Fruit fly (Drosophila melanogaster) whole organism, embryonic: ENCODE results near the gene dind.
A peak's percentile ranks its signal among the peaks of the same experiment; 100 is the strongest.

Experiments
- Antp ChIP-seq: fragments of 200-800 bp; sonication (Bioruptor generic); optimal IDR thresholded peaks from 3 replicates; lab custom pipeline; 2016; ENCODE audit warnings: missing biosample characterization, missing genetic modification characterization
- Bgb ChIP-seq: fragments of 200-800 bp; sonication (Bioruptor generic); IDR thresholded peaks from 2 replicates; pipeline ENCODE4 v1.3.6; 2022; ENCODE audit warnings: missing biosample characterization, missing genetic modification characterization; ENCODE audit not compliant: partially characterized antibody
- Bteb2 ChIP-seq: fragments of 200-800 bp; sonication (Bioruptor generic); optimal IDR thresholded peaks from 2 replicates; lab custom pipeline; 2016; ENCODE audit warnings: missing biosample characterization, missing genetic modification characterization
- CG10462 ChIP-seq: fragments of 200-800 bp; sonication (Bioruptor generic); optimal IDR thresholded peaks from 2 replicates; lab custom pipeline; 2016; ENCODE audit warnings: missing biosample characterization, missing genetic modification characterization
- CG11085 ChIP-seq: fragments of 200-800 bp; sonication (Bioruptor generic); IDR thresholded peaks from 2 replicates; pipeline ENCODE4 v1.3.6; 2022; ENCODE audit warnings: missing biosample characterization, missing genetic modification characterization
- CG11504 ChIP-seq: fragments of 200-800 bp; sonication (Bioruptor generic); optimal IDR thresholded peaks from 3 replicates; lab custom pipeline; 2019; ENCODE audit warnings: missing biosample characterization, mild to moderate bottlenecking, missing genetic modification characterization, moderate library complexity
- CG12659 ChIP-seq: fragments of 200-800 bp; sonication (Bioruptor generic); optimal IDR thresholded peaks from 3 replicates; lab custom pipeline; 2017; ENCODE audit warnings: mild to moderate bottlenecking, missing biosample characterization, missing genetic modification reagents, missing genetic modification characterization
- CG12769 ChIP-seq: fragments of 200-800 bp; sonication (Bioruptor generic); optimal IDR thresholded peaks from 2 replicates; lab custom pipeline; 2019; ENCODE audit warnings: missing biosample characterization, mild to moderate bottlenecking, missing genetic modification characterization, moderate library complexity
- CG13287 ChIP-seq: fragments of 200-800 bp; sonication (Bioruptor generic); IDR thresholded peaks from 2 replicates; pipeline ENCODE4 v1.3.6; 2022; ENCODE audit warnings: missing biosample characterization, missing genetic modification characterization; ENCODE audit not compliant: partially characterized antibody
- CG13296 ChIP-seq: fragments of 200-800 bp; sonication (Bioruptor generic); optimal IDR thresholded peaks from 3 replicates; lab custom pipeline; 2018; ENCODE audit warnings: missing biosample characterization, mild to moderate bottlenecking, missing genetic modification characterization
- CG13424 ChIP-seq: fragments of 200-800 bp; sonication (Bioruptor generic); optimal IDR thresholded peaks from 2 replicates; lab custom pipeline; 2019; ENCODE audit warnings: missing biosample characterization, mild to moderate bottlenecking, missing genetic modification characterization, moderate library complexity
- CG16813 ChIP-seq: fragments of 200-800 bp; sonication (Bioruptor generic); IDR thresholded peaks from 3 replicates; pipeline ENCODE4 v1.3.6; 2022; ENCODE audit warnings: missing biosample characterization, missing genetic modification characterization; ENCODE audit not compliant: partially characterized antibody
- CG17186 ChIP-seq: fragments of 200-800 bp; sonication (Bioruptor generic); optimal IDR thresholded peaks from 3 replicates; lab custom pipeline; 2017; ENCODE audit warnings: missing biosample characterization, missing genetic modification reagents, missing genetic modification characterization
- CG18476 ChIP-seq: fragments of 200-800 bp; sonication (Bioruptor generic); optimal IDR thresholded peaks from 2 replicates; lab custom pipeline; 2016; ENCODE audit warnings: missing biosample characterization, mild to moderate bottlenecking, missing genetic modification characterization
- CG30020 ChIP-seq: fragments of 200-800 bp; optimal IDR thresholded peaks from 2 replicates; lab custom pipeline; 2019; ENCODE audit warnings: missing biosample characterization, mild to moderate bottlenecking, missing genetic modification characterization, moderate library complexity
- CG34422 ChIP-seq: fragments of 200-800 bp; sonication (Bioruptor generic); IDR thresholded peaks from 3 replicates; pipeline ENCODE4 v1.3.6; 2022; ENCODE audit warnings: missing biosample characterization, missing genetic modification characterization
- CG3726 ChIP-seq: fragments of 200-800 bp; sonication (Bioruptor generic); IDR thresholded peaks from 3 replicates; pipeline ENCODE4, ENCODE4 v1.3.6; 2022; ENCODE audit warnings: missing biosample characterization, missing genetic modification characterization
- CG3995 ChIP-seq: fragments of 200-800 bp; sonication (Bioruptor generic); optimal IDR thresholded peaks from 3 replicates; lab custom pipeline; 2016; ENCODE audit warnings: missing biosample characterization, missing genetic modification characterization
- CG4282 ChIP-seq: fragments of 200-800 bp; sonication (Bioruptor generic); optimal IDR thresholded peaks from 2 replicates; lab custom pipeline; 2016; ENCODE audit warnings: missing biosample characterization, missing genetic modification characterization
- CG4424 ChIP-seq: fragments of 200-800 bp; sonication (Bioruptor generic); optimal IDR thresholded peaks from 3 replicates; lab custom pipeline; 2016; ENCODE audit warnings: missing biosample characterization, missing genetic modification characterization
- CG6689 ChIP-seq: fragments of 200-800 bp; sonication (Bioruptor generic); IDR thresholded peaks from 2 replicates; pipeline ENCODE4 v1.3.6; 2022; ENCODE audit warnings: missing biosample characterization, missing genetic modification characterization
- CG6854 ChIP-seq: fragments of 200-800 bp; sonication (Bioruptor generic); optimal IDR thresholded peaks from 3 replicates; lab custom pipeline; 2017; ENCODE audit warnings: missing biosample characterization, mild to moderate bottlenecking, missing genetic modification characterization
- CG7839 ChIP-seq: fragments of 200-800 bp; sonication (Bioruptor generic); optimal IDR thresholded peaks from 3 replicates; lab custom pipeline; 2018; ENCODE audit warnings: missing biosample characterization, mild to moderate bottlenecking, missing genetic modification characterization, moderate library complexity
- CG7963 ChIP-seq: fragments of 200-800 bp; sonication (Bioruptor generic); IDR thresholded peaks from 3 replicates; pipeline ENCODE4 v1.3.6; 2022; ENCODE audit warnings: missing biosample characterization, missing genetic modification characterization; ENCODE audit not compliant: partially characterized antibody
- CkIIα-i1 ChIP-seq: fragments of 200-800 bp; sonication (Bioruptor generic); IDR thresholded peaks from 2 replicates; pipeline ENCODE4 v1.3.6; 2022; ENCODE audit warnings: missing biosample characterization, missing genetic modification characterization
- D19A ChIP-seq: fragments of 200-800 bp; optimal IDR thresholded peaks from 3 replicates; lab custom pipeline; 2019; ENCODE audit warnings: missing biosample characterization, mild to moderate bottlenecking, missing genetic modification characterization, moderate library complexity
- Fer2 ChIP-seq: fragments of 200-800 bp; sonication (Bioruptor generic); optimal IDR thresholded peaks from 2 replicates; lab custom pipeline; 2018; ENCODE audit warnings: missing biosample characterization, mild to moderate bottlenecking, missing genetic modification characterization, moderate library complexity
- MBD-R2 ChIP-seq: fragments of 200-800 bp; sonication (Bioruptor generic); IDR thresholded peaks from 2 replicates; pipeline ENCODE4 v1.3.6; 2022; ENCODE audit warnings: missing biosample characterization, missing genetic modification characterization
- Meics ChIP-seq: fragments of 200-800 bp; sonication (Bioruptor generic); optimal IDR thresholded peaks from 2 replicates; lab custom pipeline; 2017; ENCODE audit warnings: missing biosample characterization, mild to moderate bottlenecking, missing genetic modification characterization
- Nf-YA ChIP-seq: fragments of 200-800 bp; sonication (Bioruptor generic); IDR thresholded peaks from 2 replicates; pipeline ENCODE4 v1.3.6; 2022; ENCODE audit warnings: missing biosample characterization, missing genetic modification characterization
- Pdp1 ChIP-seq, 2 experiments: fragments of 200-800 bp; sonication (Bioruptor generic); optimal IDR thresholded peaks; 3 replicates each; lab custom pipeline; 2016; ENCODE audit warnings: missing biosample characterization in 2 of 2, missing genetic modification characterization in 2 of 2, mild to moderate bottlenecking in 1 of 2, moderate library complexity in 1 of 2
- Rx ChIP-seq: fragments of 200-800 bp; sonication (Bioruptor generic); IDR thresholded peaks from 2 replicates; pipeline ENCODE4 v1.3.6; 2022; ENCODE audit warnings: missing biosample characterization, missing genetic modification characterization
- Sox102F ChIP-seq: fragments of 200-800 bp; sonication (Bioruptor generic); optimal IDR thresholded peaks from 2 replicates; lab custom pipeline; 2018; ENCODE audit warnings: missing biosample characterization, mild to moderate bottlenecking, missing genetic modification characterization, moderate library complexity
- YL-1 ChIP-seq: fragments of 200-800 bp; sonication (Bioruptor generic); optimal IDR thresholded peaks from 3 replicates; lab custom pipeline; 2017; ENCODE audit warnings: missing biosample characterization, mild to moderate bottlenecking, missing genetic modification characterization
- bigmax ChIP-seq: fragments of 200-800 bp; sonication (Bioruptor generic); optimal IDR thresholded peaks from 2 replicates; lab custom pipeline; 2018; ENCODE audit warnings: missing biosample characterization, mild to moderate bottlenecking, missing genetic modification characterization
- bsh ChIP-seq, 2 experiments: fragments of 200-800 bp; sonication (Bioruptor generic); optimal IDR thresholded peaks; 2 replicates each; lab custom pipeline; 2017 to 2018; ENCODE audit warnings: mild to moderate bottlenecking in 2 of 2, missing biosample characterization in 2 of 2, missing genetic modification characterization in 2 of 2, moderate library complexity in 1 of 2
- cas ChIP-seq: fragments of 200-800 bp; sonication (Bioruptor generic); IDR thresholded peaks from 2 replicates; pipeline ENCODE4 v1.3.6; 2022; ENCODE audit warnings: missing biosample characterization, missing genetic modification characterization
- dan ChIP-seq: fragments of 200-800 bp; sonication (Bioruptor generic); IDR thresholded peaks from 2 replicates; pipeline ENCODE4 v1.3.6; 2022; ENCODE audit warnings: missing biosample characterization, missing genetic modification characterization
- fu2 ChIP-seq: fragments of 200-800 bp; sonication (Bioruptor generic); optimal IDR thresholded peaks from 2 replicates; lab custom pipeline; 2016; ENCODE audit warnings: missing biosample characterization, missing genetic modification characterization
- gem ChIP-seq: fragments of 200-800 bp; sonication (Bioruptor generic); optimal IDR thresholded peaks from 2 replicates; lab custom pipeline; 2019; ENCODE audit warnings: missing biosample characterization, mild to moderate bottlenecking, missing genetic modification characterization, moderate library complexity
- hth ChIP-seq: fragments of >200 bp; optimal IDR thresholded peaks from 2 replicates; lab custom pipeline; 2017; ENCODE audit warnings: inconsistent platforms
- kah ChIP-seq: fragments of 200-800 bp; sonication (Bioruptor generic); optimal IDR thresholded peaks from 2 replicates; lab custom pipeline; 2018; ENCODE audit warnings: missing biosample characterization, mild to moderate bottlenecking, missing genetic modification characterization
- kay ChIP-seq: fragments of 200-800 bp; sonication (Bioruptor generic); optimal IDR thresholded peaks from 2 replicates; lab custom pipeline; 2016; ENCODE audit warnings: missing biosample characterization, missing genetic modification characterization
- lov ChIP-seq, 2 experiments: fragments of 200-800 bp in 1 of 2; fragments of >200 bp in 1 of 2; sonication (Bioruptor generic) in 1 of 2; IDR thresholded peaks in 1 of 2; optimal IDR thresholded peaks in 1 of 2; 2 replicates in 1 of 2; 3 replicates in 1 of 2; pipeline versions ENCODE4 v1.3.6 to Lab custom; 2017 to 2022; ENCODE audit warnings: missing biosample characterization in 1 of 2, missing genetic modification characterization in 1 of 2
- nau ChIP-seq: fragments of 200-800 bp; sonication (Bioruptor generic); optimal IDR thresholded peaks from 3 replicates; lab custom pipeline; 2017; ENCODE audit warnings: missing biosample characterization, mild to moderate bottlenecking, missing genetic modification characterization, missing genetic modification reagents
- psq ChIP-seq: fragments of 200-800 bp; sonication (Bioruptor generic); optimal IDR thresholded peaks from 2 replicates; lab custom pipeline; 2017; ENCODE audit warnings: missing biosample characterization, missing genetic modification characterization
- pum ChIP-seq: fragments of 200-800 bp; sonication (Bioruptor generic); optimal IDR thresholded peaks from 2 replicates; lab custom pipeline; 2016; ENCODE audit warnings: missing biosample characterization, missing genetic modification characterization
- ro ChIP-seq: fragments of 200-800 bp; sonication (Bioruptor generic); IDR thresholded peaks from 2 replicates; pipeline ENCODE4 v1.3.6; 2022; ENCODE audit warnings: missing biosample characterization, missing genetic modification characterization
- row ChIP-seq: fragments of 200-800 bp; sonication (Bioruptor generic); IDR thresholded peaks from 3 replicates; pipeline ENCODE4 v1.3.6; 2022; ENCODE audit warnings: missing biosample characterization, missing genetic modification characterization
- sens ChIP-seq: fragments of 200-800 bp; sonication (Bioruptor generic); peaks from one replicate; lab custom pipeline; 2016; ENCODE audit warnings: missing biosample characterization, missing genetic modification characterization
- tio ChIP-seq: fragments of 200-800 bp; sonication (Bioruptor generic); optimal IDR thresholded peaks from 2 replicates; lab custom pipeline; 2017; ENCODE audit warnings: missing biosample characterization, missing genetic modification characterization, inconsistent platforms
- yki ChIP-seq: fragments of >200 bp; optimal IDR thresholded peaks from 3 replicates; lab custom pipeline; 2018

The dind gene

dm6 chr3R:18633099-18633498, 44.2 kb downstream of the dind start (continued):
- TF ChIP-seq Pdp1 (GFP tag; optimal IDR thresholded peaks at IDR 0.05; lab: Kevin White, UChicago) (peak in 1 of 2 experiments; percentile 69), MBD-R2 (GFP tag; lab: Robert Waterston, UW) (no peak), CkIIα-i1 (GFP tag; lab: Robert Waterston, UW) (no peak), CG4282 (GFP tag; lab: Kevin White, UChicago) (no peak), CG18476 (GFP tag; lab: Kevin White, UChicago) (no peak), psq (no peak), CG3726 (GFP tag; lab: Robert Waterston, UW) (no peak), dan (GFP tag; lab: Robert Waterston, UW) (no peak), CG3995 (GFP tag; lab: Kevin White, UChicago) (no peak), Rx (GFP tag; lab: Robert Waterston, UW) (no peak), CG7963 (GFP tag; lab: Robert Waterston, UW) (no peak), CG17186 (no peak), Meics (GFP tag; lab: Kevin White, UChicago) (no peak), kay (GFP tag; lab: Kevin White, UChicago) (no peak), CG34422 (no peak), lov (optimal IDR thresholded peaks at IDR 0.05; lab: Kevin White, UChicago) (no peak), lov (GFP tag; IDR thresholded peaks at IDR 0.05; lab: Robert Waterston, UW) (no peak), D19A (tag; lab: Kevin White, UChicago) (no peak), Bgb (GFP tag; lab: Robert Waterston, UW) (no peak), ro (GFP tag; lab: Robert Waterston, UW) (no peak), CG6854 (GFP tag; lab: Kevin White, UChicago) (no peak), CG13287 (GFP tag; lab: Robert Waterston, UW) (no peak), CG11504 (tag; lab: Kevin White, UChicago) (peak; percentile 57), hth (no peak), CG16813 (GFP tag; lab: Robert Waterston, UW) (no peak), kah (no peak), yki (lab: Kevin White, UChicago) (no peak), sens (peak; percentile 61), gem (tag; lab: Kevin White, UChicago) (peak; percentile 51), Bteb2 (GFP tag; lab: Kevin White, UChicago) (no peak), CG12659 (GFP tag; lab: Kevin White, UChicago) (no peak), CG13424 (tag; lab: Kevin White, UChicago) (no peak), CG13296 (no peak), CG11085 (GFP tag; lab: Robert Waterston, UW) (no peak), tio (GFP tag; lab: Kevin White, UChicago) (peak; percentile 6), CG4424 (GFP tag; lab: Kevin White, UChicago) (no peak), bsh (GFP tag; optimal IDR thresholded peaks at IDR 0.05; lab: Kevin White, UChicago) (no peak), Nf-YA (GFP tag; lab: Robert Waterston, UW) (no peak), cas (GFP tag; lab: Robert Waterston, UW) (no peak), Fer2 (tag; lab: Kevin White, UChicago) (no peak), CG12769 (tag; lab: Kevin White, UChicago) (no peak), CG30020 (tag; lab: Kevin White, UChicago) (no peak), CG10462 (GFP tag; lab: Kevin White, UChicago) (no peak), bigmax (GFP tag; lab: Kevin White, UChicago) (no peak), nau (GFP tag; lab: Kevin White, UChicago) (no peak), fu2 (GFP tag; lab: Kevin White, UChicago) (no peak), YL-1 (GFP tag; lab: Kevin White, UChicago) (no peak), Antp (no peak), row (GFP tag; lab: Robert Waterston, UW) (peak; percentile 56), Sox102F (peak; percentile 45), CG6689 (0 out of 2 replicates have a peak, but pooled peaks have one; percentile 21), CG7839 (no peak), pum (GFP tag; lab: Kevin White, UChicago) (no peak)
